Fruit fly (Drosophila melanogaster): ENCODE measurements around the gene Ack.

Gene Ack

DNA sequence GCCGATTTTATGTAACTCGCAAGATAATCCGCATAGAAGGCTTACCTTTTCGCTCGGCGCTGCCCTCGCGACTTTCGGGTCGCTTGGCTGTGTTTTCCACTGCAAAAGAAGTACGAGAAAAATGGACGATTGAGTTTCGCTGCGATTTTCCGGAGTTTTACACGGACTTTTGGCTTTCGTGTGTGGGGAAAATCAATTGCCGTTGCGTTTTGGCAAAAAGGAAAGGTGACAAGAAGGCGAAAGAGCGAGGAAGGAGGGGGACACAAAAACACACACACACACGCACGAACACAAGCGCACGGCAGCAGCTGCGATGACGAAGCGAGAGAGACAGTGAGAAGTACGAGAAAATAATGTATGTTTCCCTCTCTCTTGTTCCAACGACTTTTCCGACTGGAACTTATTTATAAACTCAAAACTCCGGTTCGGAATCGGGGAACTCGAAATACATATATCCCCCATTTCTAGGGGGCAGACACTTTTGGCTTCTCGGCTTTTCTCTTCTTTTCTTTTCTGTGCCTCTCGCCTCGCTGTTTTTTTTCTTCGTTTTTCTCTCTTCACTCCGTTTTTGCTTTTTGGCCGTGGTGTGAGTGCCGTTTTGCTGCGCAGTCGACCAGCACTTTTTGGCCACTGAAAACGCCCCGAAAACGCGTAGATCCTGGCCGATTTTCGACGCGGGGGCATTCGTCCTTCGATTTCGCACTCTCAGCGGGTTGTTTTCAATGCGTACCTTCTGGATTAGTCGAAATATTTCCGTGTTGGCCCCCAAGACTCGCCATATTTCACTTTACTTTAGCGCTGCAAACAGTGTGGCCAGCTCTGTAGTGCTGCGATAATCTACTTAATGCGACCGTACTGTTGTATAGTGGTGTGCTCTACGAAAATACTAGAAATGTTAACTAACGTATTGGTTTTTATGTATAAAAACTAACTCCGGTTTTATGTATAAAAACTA is 26.0 kb downstream of the Ack start, which contains the start of gene ens (continued):
- TF ChIP-seq Poxn (GFP tag; IDR thresholded peaks at IDR 0.05) (no peak), sens (GFP tag) (peak; percentile 82), Sry-δ (GFP tag; optimal IDR thresholded peaks at IDR 0.05) (peak; percentile 47), CG8089 (GFP tag; optimal IDR thresholded peaks at IDR 0.05) (no peak), CG17361 (GFP tag; IDR thresholded peaks at IDR 0.05) (no peak), CG10366 (GFP tag; IDR thresholded peaks at IDR 0.05) (no peak), grau (tag; optimal IDR thresholded peaks at IDR 0.05) (peak; percentile 5), BEAF-32 (GFP tag; optimal IDR thresholded peaks at IDR 0.05) (peak; percentile 52), Sin3A (optimal IDR thresholded peaks at IDR 0.05) (peak; percentile 31), CG31388 (GFP tag; optimal IDR thresholded peaks at IDR 0.05) (no peak), CG15073 (GFP tag; optimal IDR thresholded peaks at IDR 0.05) (no peak), CG8281 (tag; optimal IDR thresholded peaks at IDR 0.05) (no peak), cas (GFP tag; IDR thresholded peaks at IDR 0.05) (no peak), nau (GFP tag; optimal IDR thresholded peaks at IDR 0.05) (no peak), CG12104 (GFP tag; optimal IDR thresholded peaks at IDR 0.05) (no peak), CG13894 (tag; optimal IDR thresholded peaks at IDR 0.05) (peak; percentile 79), Mes4 (GFP tag; optimal IDR thresholded peaks at IDR 0.05) (no peak), CG12391 (tag; optimal IDR thresholded peaks at IDR 0.05) (no peak), dm (GFP tag; optimal IDR thresholded peaks at IDR 0.05) (peak; percentile 34), CG33213 (GFP tag; optimal IDR thresholded peaks at IDR 0.05) (peak; percentile 7), Opbp (GFP tag; IDR thresholded peaks at IDR 0.05; ENCODE audit: partially characterized antibody) (0 out of 3 replicates have a peak, but pooled peaks have one; percentile 52), sug (tag; optimal IDR thresholded peaks at IDR 0.05) (peak; percentile 36), crol (GFP tag; IDR thresholded peaks at IDR 0.05) (peak; percentile 77), bcd (GFP tag; optimal IDR thresholded peaks at IDR 0.05) (no peak), CkIIα-i1 (GFP tag; IDR thresholded peaks at IDR 0.05) (no peak), CG12299 (tag; optimal IDR thresholded peaks at IDR 0.05) (peak; percentile 22), insv (GFP tag; optimal IDR thresholded peaks at IDR 0.05) (peak in 1 of 2 experiments; percentile 52), vvl (GFP tag; IDR thresholded peaks at IDR 0.05) (no peak), nerfin-2 (GFP tag; IDR thresholded peaks at IDR 0.05; ENCODE audit: partially characterized antibody) (no peak), CG12769 (tag; optimal IDR thresholded peaks at IDR 0.05) (no peak), D19A (tag; optimal IDR thresholded peaks at IDR 0.05) (no peak), phol (tag; optimal IDR thresholded peaks at IDR 0.05) (peak; percentile 72), PHDP (tag; optimal IDR thresholded peaks at IDR 0.05) (peak; percentile 28), CG16815 (GFP tag; optimal IDR thresholded peaks at IDR 0.05) (no peak), trem (tag; optimal IDR thresholded peaks at IDR 0.05) (peak; percentile 33), Hsf (GFP tag; optimal IDR thresholded peaks at IDR 0.05) (no peak), CG3281 (GFP tag; optimal IDR thresholded peaks at IDR 0.05) (no peak), bbx (GFP tag; IDR thresholded peaks at IDR 0.05; ENCODE audit: partially characterized antibody) (0 out of 2 replicates have a peak, but pooled peaks have one; percentile 32), Dref (GFP tag; IDR thresholded peaks at IDR 0.05) (peak; percentile 35; the same call in 1 of the 2 replicates), zfh1 (GFP tag; IDR thresholded peaks at IDR 0.05) (0 out of 3 replicates have a peak, but pooled peaks have one; percentile 24), onecut (GFP tag; IDR thresholded peaks at IDR 0.05) (peak; percentile 54), CG17829 (tag; optimal IDR thresholded peaks at IDR 0.05) (peak; percentile 3), YL-1 (GFP tag; optimal IDR thresholded peaks at IDR 0.05) (peak; percentile 78), nom (GFP tag; optimal IDR thresholded peaks at IDR 0.05) (peak; percentile 66), CG9215 (GFP tag; IDR thresholded peaks at IDR 0.05) (no peak), hkb (optimal IDR thresholded peaks at IDR 0.05) (no peak), hkb (GFP tag; IDR thresholded peaks at IDR 0.05) (no peak), CG3065 (GFP tag; optimal IDR thresholded peaks at IDR 0.05) (no peak), abd-A (tag; optimal IDR thresholded peaks at IDR 0.05) (no peak)

Measured in whole organism, embryonic.